Worm (Caenorhabditis elegans) whole organism, young adult: Measurements from ENCODE around the gene syf-2.
A peak's percentile ranks its signal among the peaks of the same experiment; 100 is the strongest.

Source experiments
- C17E4.6 ChIP-seq: fragments of 200-800 bp; sonication (Bioruptor generic); IDR thresholded peaks from 2 replicates; pipeline ENCODE4 v1.3.6; 2022; ENCODE audit warnings: missing genetic modification reagents, missing genetic modification characterization, missing compliant biosample characterization
- F23B12.7 ChIP-seq: sonication (generic microtip); optimal IDR thresholded peaks from 2 replicates; lab custom pipeline; 2017; ENCODE audit warnings: missing genetic modification characterization, mild to moderate bottlenecking, missing compliant biosample characterization, antibody characterized with exemption, moderate library complexity; ENCODE audit not compliant: insufficient read depth
- K11D2.4 ChIP-seq: fragments of 200-800 bp; sonication (Bioruptor generic); IDR thresholded peaks from 2 replicates; pipeline ENCODE4 v1.3.6; 2022; ENCODE audit warnings: missing genetic modification reagents, missing genetic modification characterization, missing compliant biosample characterization
- T07F8.4 ChIP-seq: sonication (generic microtip); optimal IDR thresholded peaks from 2 replicates; lab custom pipeline; 2016; ENCODE audit warnings: mild to moderate bottlenecking, missing genetic modification characterization, moderate library complexity, missing compliant biosample characterization
- T26A5.8 ChIP-seq: sonication (generic microtip); optimal IDR thresholded peaks from 2 replicates; lab custom pipeline; 2016; ENCODE audit warnings: missing genetic modification characterization, missing compliant biosample characterization
- Y53F4B.3 ChIP-seq: fragments of 200-800 bp; sonication (Bioruptor generic); IDR thresholded peaks from 2 replicates; pipeline ENCODE4 v1.3.6; 2022; ENCODE audit warnings: missing genetic modification reagents, missing genetic modification characterization, missing compliant biosample characterization
- Y53G8AR.9 ChIP-seq: fragments of 200-800 bp; sonication (Bioruptor generic); conservative IDR thresholded peaks from 2 replicates; pipeline ENCODE4 v1.3.6; 2022; ENCODE audit warnings: missing genetic modification reagents, missing genetic modification characterization, missing compliant biosample characterization
- akir-1 ChIP-seq: fragments of 200-800 bp; sonication (Bioruptor generic); optimal IDR thresholded peaks from 2 replicates; lab custom pipeline; 2018; ENCODE audit warnings: mild to moderate bottlenecking, missing genetic modification characterization, moderate library complexity, missing compliant biosample characterization
- aptf-2 ChIP-seq: fragments of 200-800 bp; sonication (Bioruptor generic); conservative IDR thresholded peaks from 2 replicates; pipeline ENCODE4 v1.3.6; 2022; ENCODE audit warnings: missing genetic modification reagents, missing genetic modification characterization, missing compliant biosample characterization
- attf-5 ChIP-seq: fragments of 200-800 bp; sonication (Bioruptor generic); optimal IDR thresholded peaks from 2 replicates; lab custom pipeline; 2018; ENCODE audit warnings: mild to moderate bottlenecking, missing genetic modification characterization, missing compliant biosample characterization
- bed-1 ChIP-seq: fragments of 200-800 bp; sonication (Bioruptor generic); IDR thresholded peaks from 2 replicates; pipeline ENCODE4 v1.3.6; 2022; ENCODE audit warnings: missing genetic modification reagents, missing genetic modification characterization, missing compliant biosample characterization
- ccch-3 ChIP-seq: fragments of 200-800 bp; sonication (Bioruptor generic); optimal IDR thresholded peaks from 2 replicates; lab custom pipeline; 2018; ENCODE audit warnings: mild to moderate bottlenecking, missing genetic modification characterization, missing compliant biosample characterization
- cebp-2 ChIP-seq: fragments of 200-800 bp; sonication (Bioruptor generic); IDR thresholded peaks from 2 replicates; pipeline ENCODE4 v1.3.6; 2022; ENCODE audit warnings: missing genetic modification characterization, missing compliant biosample characterization
- ceh-40 ChIP-seq: fragments of 200-800 bp; sonication (Bioruptor generic); IDR thresholded peaks from 2 replicates; pipeline ENCODE4 v1.3.6; 2022; ENCODE audit warnings: missing genetic modification characterization, missing compliant biosample characterization
- ceh-58 ChIP-seq: fragments of 200-800 bp; sonication (Bioruptor generic); IDR thresholded peaks from 2 replicates; pipeline ENCODE4 v1.3.6; 2022; ENCODE audit warnings: missing genetic modification characterization, missing compliant biosample characterization
- efl-1 ChIP-seq: fragments of 150-350 bp; optimal IDR thresholded peaks from 2 replicates; lab custom pipeline; 2014; ENCODE audit warnings: missing biosample characterization, missing genetic modification reagents, missing genetic modification characterization
- egrh-3 ChIP-seq: fragments of 200-800 bp; sonication (Bioruptor generic); IDR thresholded peaks from 2 replicates; pipeline ENCODE4 v1.3.6; 2022; ENCODE audit warnings: missing genetic modification reagents, missing genetic modification characterization, missing compliant biosample characterization
- ekl-4 ChIP-seq: fragments of 200-800 bp; sonication (Bioruptor generic); IDR thresholded peaks from 2 replicates; pipeline ENCODE4 v1.3.6; 2022; ENCODE audit warnings: missing genetic modification reagents, missing genetic modification characterization, missing compliant biosample characterization
- fkh-3 ChIP-seq: sonication (generic microtip); optimal IDR thresholded peaks from 2 replicates; lab custom pipeline; 2016; ENCODE audit warnings: mild to moderate bottlenecking, missing genetic modification characterization, missing compliant biosample characterization
- gei-17 ChIP-seq: fragments of 200-800 bp; sonication (Bioruptor generic); optimal IDR thresholded peaks from 2 replicates; lab custom pipeline; 2018; ENCODE audit warnings: mild to moderate bottlenecking, missing genetic modification characterization, missing compliant biosample characterization
- hlh-12 ChIP-seq: sonication (generic microtip); optimal IDR thresholded peaks from 2 replicates; lab custom pipeline; 2016; ENCODE audit warnings: missing genetic modification characterization, missing compliant biosample characterization
- hmg-1.2 ChIP-seq: fragments of 200-800 bp; sonication (Bioruptor generic); IDR thresholded peaks from 2 replicates; pipeline ENCODE4 v1.3.6; 2022; ENCODE audit warnings: missing genetic modification reagents, missing genetic modification characterization, missing compliant biosample characterization
- hmg-20 ChIP-seq: fragments of 200-800 bp; sonication (Bioruptor generic); IDR thresholded peaks from 2 replicates; pipeline ENCODE4 v1.3.6; 2022; ENCODE audit warnings: missing genetic modification reagents, missing genetic modification characterization, missing compliant biosample characterization
- hrde-1 ChIP-seq: sonication (generic microtip); optimal IDR thresholded peaks from 2 replicates; lab custom pipeline; 2016; ENCODE audit warnings: missing genetic modification characterization, mild to moderate bottlenecking, missing compliant biosample characterization, moderate library complexity, missing genotype, missing genetic modification reagents, borderline replicate concordance
- hsf-1 ChIP-seq: fragments of 200-800 bp; sonication (Bioruptor generic); IDR thresholded peaks from 2 replicates; pipeline ENCODE4 v1.3.6; 2022; ENCODE audit warnings: missing genetic modification reagents, missing genetic modification characterization, missing compliant biosample characterization
- lag-1 ChIP-seq: fragments of 200-800 bp; sonication (Bioruptor generic); IDR thresholded peaks from 2 replicates; pipeline ENCODE4 v1.3.6; 2022; ENCODE audit warnings: missing genetic modification reagents, missing genetic modification characterization, missing compliant biosample characterization
- lin-40 ChIP-seq: sonication (generic microtip); optimal IDR thresholded peaks from 2 replicates; lab custom pipeline; 2016; ENCODE audit warnings: missing genetic modification characterization, mild to moderate bottlenecking, missing compliant biosample characterization, missing genotype, missing genetic modification reagents
- lin-54 ChIP-seq: fragments of 200-800 bp; sonication (Bioruptor generic); optimal IDR thresholded peaks from 2 replicates; lab custom pipeline; 2018; ENCODE audit warnings: mild to moderate bottlenecking, missing genetic modification characterization, missing compliant biosample characterization
- lsl-1 ChIP-seq: fragments of 200-800 bp; sonication (Bioruptor generic); optimal IDR thresholded peaks from 2 replicates; lab custom pipeline; 2018; ENCODE audit warnings: mild to moderate bottlenecking, missing genetic modification characterization, moderate library complexity, missing compliant biosample characterization
- madf-8 ChIP-seq: fragments of 200-800 bp; sonication (Bioruptor generic); conservative IDR thresholded peaks from 2 replicates; pipeline ENCODE4 v1.3.6; 2022; ENCODE audit warnings: missing genetic modification reagents, missing genetic modification characterization, missing compliant biosample characterization
- nhr-90 ChIP-seq: sonication (generic microtip); optimal IDR thresholded peaks from 2 replicates; lab custom pipeline; 2016; ENCODE audit warnings: missing genotype, mild to moderate bottlenecking, missing genetic modification characterization, missing compliant biosample characterization
- pha-4 ChIP-seq: fragments of 150-350 bp; sonication (generic microtip); optimal IDR thresholded peaks from 2 replicates; lab custom pipeline; 2014; ENCODE audit warnings: missing biosample characterization, missing genetic modification reagents, missing genetic modification characterization
- snpc-4 ChIP-seq, 5 experiments: fragments of 150-350 bp in 1 of 5; sonication (generic microtip) in 4 of 5; optimal IDR thresholded peaks; 2 replicates each; lab custom pipeline; 2014 to 2018; ENCODE audit warnings: missing genetic modification characterization in 5 of 5, missing biosample characterization in 3 of 5, antibody characterized with exemption in 2 of 5, mild to moderate bottlenecking in 2 of 5, missing compliant biosample characterization in 2 of 5, missing genotype in 2 of 5, moderate library complexity in 2 of 5, missing genetic modification reagents in 1 of 5
- tbp1 ChIP-seq: fragments of 200-800 bp; sonication (Bioruptor generic); optimal IDR thresholded peaks from 2 replicates; lab custom pipeline; 2018; ENCODE audit warnings: mild to moderate bottlenecking, missing genetic modification characterization, missing compliant biosample characterization
- ztf-18 ChIP-seq: sonication (generic microtip); optimal IDR thresholded peaks from 2 replicates; lab custom pipeline; 2016; ENCODE audit warnings: missing genotype, mild to moderate bottlenecking, missing genetic modification characterization, missing compliant biosample characterization
- ztf-25 ChIP-seq: fragments of 200-800 bp; sonication (Bioruptor generic); IDR thresholded peaks from 2 replicates; pipeline ENCODE4 v1.3.6; 2022; ENCODE audit warnings: missing genetic modification reagents, missing genetic modification characterization, missing compliant biosample characterization

Gene syf-2

DNA sequence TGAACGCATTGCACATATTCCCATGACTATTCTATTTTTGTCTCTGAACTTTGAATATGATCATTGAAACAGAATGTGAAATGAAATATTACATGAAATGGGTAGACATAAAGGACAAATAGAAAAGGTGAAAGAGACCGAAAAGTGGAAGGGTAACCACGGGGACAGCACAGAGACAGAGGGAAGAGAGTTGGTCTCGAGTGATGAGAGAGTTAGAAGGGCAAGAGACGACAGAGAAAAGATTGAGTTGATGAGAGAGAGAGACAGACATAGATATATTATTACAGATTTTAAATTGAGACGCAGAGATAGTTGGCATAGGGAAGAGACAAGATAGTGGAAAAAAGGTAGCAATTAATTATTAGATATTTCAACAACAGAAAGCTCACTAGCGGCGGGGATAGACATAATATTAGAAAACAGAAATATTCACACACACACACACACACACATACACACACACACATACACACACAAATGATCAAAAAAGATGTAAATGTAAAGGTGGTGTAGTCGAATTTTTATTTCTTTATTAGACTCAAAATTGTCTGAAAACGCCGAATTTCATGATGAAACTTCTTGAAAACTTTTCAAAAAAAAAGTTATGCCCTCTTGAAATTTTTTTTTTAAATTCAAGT lies 45.2 kb downstream of the syf-2 start (continued):
- TF ChIP-seq ztf-25 (GFP tag; lab: Robert Waterston, UW) (no peak), lin-40 (peak; percentile 46), lin-54 (GFP tag; lab: Kevin White, UChicago) (peak; percentile 35), hrde-1 (tag; lab: Kevin White, UChicago) (no peak), fkh-3 (tag; lab: Kevin White, UChicago) (no peak), egrh-3 (no peak), lag-1 (no peak), ztf-18 (tag; lab: Kevin White, UChicago) (no peak), T07F8.4 (tag; lab: Kevin White, UChicago) (no peak), akir-1 (GFP tag; lab: Kevin White, UChicago) (no peak), hmg-1.2 (GFP tag; lab: Robert Waterston, UW) (peak; percentile 79), lsl-1 (GFP tag; lab: Kevin White, UChicago) (no peak), hsf-1 (GFP tag; lab: Robert Waterston, UW) (no peak), Y53G8AR.9 (GFP tag; lab: Robert Waterston, UW) (no peak), snpc-4 (GFP tag; optimal IDR thresholded peaks at IDR 0.05; lab: Kevin White, UChicago) (no peak), snpc-4 (tag; optimal IDR thresholded peaks at IDR 0.05; lab: Kevin White, UChicago) (peak in 1 of 4 experiments; percentile 14), ccch-3 (GFP tag; lab: Kevin White, UChicago) (no peak), madf-8 (GFP tag; lab: Robert Waterston, UW) (no peak), gei-17 (GFP tag; lab: Kevin White, UChicago) (no peak), C17E4.6 (GFP tag; lab: Robert Waterston, UW) (no peak), aptf-2 (GFP tag; lab: Robert Waterston, UW) (no peak), ceh-40 (no peak), nhr-90 (no peak), attf-5 (peak; percentile 71), tbp1 (GFP tag; lab: Kevin White, UChicago) (peak; percentile 21)
- TF ChIP-seq, all 124 proteins: peak for 11

DNA sequence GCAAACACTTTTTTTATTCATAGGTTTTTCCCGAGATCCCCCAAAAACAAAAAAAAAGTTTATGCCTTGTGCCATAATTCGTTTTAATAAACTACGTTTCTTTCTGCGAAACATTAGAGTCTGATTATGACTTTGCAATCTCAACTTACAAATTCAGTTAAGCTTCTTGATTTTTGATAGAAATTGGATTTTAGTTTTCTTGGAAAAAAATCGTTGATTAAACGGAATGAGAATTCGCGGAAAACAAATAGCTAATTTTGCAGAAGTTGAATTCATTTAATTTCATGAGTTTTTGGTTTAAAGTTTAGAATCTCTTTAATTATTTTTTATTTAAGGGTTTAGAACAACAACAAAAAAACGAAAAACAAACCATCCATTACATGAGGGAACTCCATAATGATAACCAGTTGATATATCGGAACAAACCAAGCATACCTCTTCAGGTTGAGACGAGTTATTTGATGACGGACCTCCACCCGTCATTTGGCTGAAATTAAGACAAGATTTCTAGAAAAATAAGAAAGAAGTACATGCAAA lies 46.9 kb downstream of the syf-2 start, which contains the start of gene nhr-10:
Gene nhr-10, minus strand, starts transcription at position 487 of the 537 bp plus-strand sequence.
- TF ChIP-seq hmg-20 (GFP tag; lab: Robert Waterston, UW), result no peak
- no peak for TF ChIP-seq T26A5.8 (tag; lab: Kevin White, UChicago)
- TF ChIP-seq ccch-3 (GFP tag; lab: Kevin White, UChicago), result no peak
- no peak for TF ChIP-seq ceh-58 (GFP tag; lab: Robert Waterston, UW)
- TF ChIP-seq bed-1 (GFP tag; lab: Robert Waterston, UW), result no peak
- TF ChIP-seq ceh-40, result no peak
- TF ChIP-seq cebp-2 (GFP tag; lab: Robert Waterston, UW), result no peak
- no peak for TF ChIP-seq K11D2.4 (GFP tag; lab: Robert Waterston, UW)
- TF ChIP-seq gei-17 (GFP tag; lab: Kevin White, UChicago), result no peak
- no peak for TF ChIP-seq lin-54 (GFP tag; lab: Kevin White, UChicago)
- no peak for TF ChIP-seq hlh-12 (tag; lab: Kevin White, UChicago)
- no peak for TF ChIP-seq F23B12.7 (tag; lab: Kevin White, UChicago)
- TF ChIP-seq pha-4 (tag; lab: Kevin White, UChicago), result no peak
- no peak for TF ChIP-seq Y53F4B.3 (GFP tag; lab: Robert Waterston, UW)
- no peak for TF ChIP-seq C17E4.6 (GFP tag; lab: Robert Waterston, UW)
- TF ChIP-seq ekl-4 (GFP tag; lab: Robert Waterston, UW), result no peak
- no peak for TF ChIP-seq efl-1
- no peak for TF ChIP-seq snpc-4 (GFP tag; optimal IDR thresholded peaks at IDR 0.05; lab: Kevin White, UChicago)
- no peak for TF ChIP-seq snpc-4 (tag; optimal IDR thresholded peaks at IDR 0.05; lab: Kevin White, UChicago)
- TF ChIP-seq akir-1 (GFP tag; lab: Kevin White, UChicago), result no peak
